Worm (Caenorhabditis elegans) whole organism, L1 larva: Measurements from ENCODE around the gene fbxl-1.

Source experiments
- C16A3.4 ChIP-seq: fragments of 150-350 bp; optimal IDR thresholded peaks from 2 replicates; lab custom pipeline; 2014; ENCODE audit warnings: missing biosample characterization, missing genetic modification characterization
- F16B12.6 ChIP-seq: fragments of 150-350 bp; optimal IDR thresholded peaks from 2 replicates; lab custom pipeline; 2014; ENCODE audit warnings: missing biosample characterization, missing genetic modification characterization
- Y116A8C.19 ChIP-seq: sonication (generic microtip); optimal IDR thresholded peaks from 2 replicates; lab custom pipeline; 2016; ENCODE audit warnings: missing compliant biosample characterization, missing genetic modification characterization, borderline replicate concordance
- aly-2 ChIP-seq: fragments of 150-350 bp; optimal IDR thresholded peaks from 2 replicates; lab custom pipeline; 2014; ENCODE audit warnings: missing biosample characterization, missing genetic modification characterization
- ceh-63 ChIP-seq: fragments of 200-800 bp; sonication (Bioruptor generic); optimal IDR thresholded peaks from 2 replicates; lab custom pipeline; 2018; ENCODE audit warnings: mild to moderate bottlenecking, missing genetic modification characterization, missing compliant biosample characterization
- ceh-8 ChIP-seq: fragments of 200-800 bp; sonication (Bioruptor generic); optimal IDR thresholded peaks from 2 replicates; lab custom pipeline; 2018; ENCODE audit warnings: mild to moderate bottlenecking, missing genetic modification characterization, moderate library complexity, missing compliant biosample characterization
- ceh-82 ChIP-seq, 3 experiments: fragments of 150-350 bp in 1 of 3; sonication (generic microtip) in 2 of 3; optimal IDR thresholded peaks; 2 replicates each; lab custom pipeline; 2014 to 2017; ENCODE audit warnings: missing biosample characterization in 3 of 3, missing genetic modification characterization in 3 of 3
- ceh-88 ChIP-seq: fragments of 200-800 bp; sonication (Bioruptor generic); IDR thresholded peaks from 2 replicates; pipeline ENCODE4 v1.3.6; 2022; ENCODE audit warnings: missing genetic modification characterization, missing compliant biosample characterization
- ces-1 ChIP-seq: fragments of 150-350 bp; optimal IDR thresholded peaks from 2 replicates; lab custom pipeline; 2014; ENCODE audit warnings: missing biosample characterization, missing genetic modification reagents, missing genetic modification characterization
- dpl-1 ChIP-seq, 3 experiments: fragments of 150-350 bp in 2 of 3; sonication (generic microtip) in 1 of 3; optimal IDR thresholded peaks; 2 replicates each; lab custom pipeline; 2014 to 2017; ENCODE audit warnings: missing biosample characterization in 3 of 3, missing genetic modification characterization in 3 of 3, missing genetic modification reagents in 3 of 3
- dsc-1 ChIP-seq: sonication (generic microtip); optimal IDR thresholded peaks from 2 replicates; lab custom pipeline; 2016; ENCODE audit warnings: mild to moderate bottlenecking, missing genetic modification characterization, missing compliant biosample characterization
- efl-3 ChIP-seq: fragments of 200-800 bp; sonication (Bioruptor generic); optimal IDR thresholded peaks from 2 replicates; lab custom pipeline; 2018; ENCODE audit warnings: mild to moderate bottlenecking, missing genetic modification characterization, missing compliant biosample characterization
- egl-13 ChIP-seq: sonication (generic microtip); optimal IDR thresholded peaks from 2 replicates; lab custom pipeline; 2016; ENCODE audit warnings: missing genotype, missing genetic modification reagents, missing genetic modification characterization, missing compliant biosample characterization
- egl-27 ChIP-seq, 2 experiments: fragments of 150-350 bp in 1 of 2; sonication (generic microtip); optimal IDR thresholded peaks; 3 replicates each; lab custom pipeline; 2017 to 2018; ENCODE audit warnings: missing biosample characterization in 2 of 2, missing genetic modification characterization in 2 of 2, missing genetic modification reagents in 2 of 2
- elt-2 ChIP-seq: sonication (generic microtip); optimal IDR thresholded peaks from 2 replicates; lab custom pipeline; 2016; ENCODE audit warnings: missing genetic modification characterization, mild to moderate bottlenecking, inconsistent platforms, missing compliant biosample characterization, missing genetic modification reagents
- elt-3 ChIP-seq, 6 experiments: fragments of 150-350 bp in 1 of 6; sonication (generic microtip); optimal IDR thresholded peaks; 2 replicates each; lab custom pipeline; 2017 to 2018; ENCODE audit warnings: missing biosample characterization in 6 of 6, missing genetic modification characterization in 6 of 6, inconsistent platforms in 1 of 6
- ets-5 ChIP-seq: fragments of 200-800 bp; sonication (Bioruptor generic); IDR thresholded peaks from 2 replicates; pipeline ENCODE4 v1.3.6; 2022; ENCODE audit warnings: missing genetic modification characterization, missing compliant biosample characterization
- fkh-4 ChIP-seq: sonication (generic microtip); optimal IDR thresholded peaks from 2 replicates; lab custom pipeline; 2016; ENCODE audit warnings: missing compliant biosample characterization, missing genetic modification characterization, borderline replicate concordance
- fkh-8 ChIP-seq: sonication (generic microtip); optimal IDR thresholded peaks from 2 replicates; lab custom pipeline; 2016; ENCODE audit warnings: mild to moderate bottlenecking, missing genetic modification characterization, missing compliant biosample characterization
- grh-1 ChIP-seq: fragments of 200-800 bp; sonication (Bioruptor generic); IDR thresholded peaks from 2 replicates; pipeline ENCODE4 v1.3.6; 2022; ENCODE audit warnings: missing genetic modification reagents, missing genetic modification characterization, missing compliant biosample characterization
- hlh-17 ChIP-seq: fragments of 200-800 bp; sonication (Bioruptor generic); optimal IDR thresholded peaks from 2 replicates; lab custom pipeline; 2018; ENCODE audit warnings: missing genetic modification characterization, mild to moderate bottlenecking, missing compliant biosample characterization, moderate library complexity, borderline replicate concordance
- hpl-2 ChIP-seq: fragments of 150-350 bp; optimal IDR thresholded peaks from 2 replicates; lab custom pipeline; 2014; ENCODE audit warnings: missing biosample characterization, missing genetic modification reagents, missing genetic modification characterization
- lin-13 ChIP-seq: fragments of 150-350 bp; optimal IDR thresholded peaks from 2 replicates; lab custom pipeline; 2014; ENCODE audit warnings: missing biosample characterization, missing genetic modification reagents, missing genetic modification characterization
- lin-14 ChIP-seq: fragments of 200-800 bp; sonication (Bioruptor generic); optimal IDR thresholded peaks from 2 replicates; lab custom pipeline; 2018; ENCODE audit warnings: mild to moderate bottlenecking, missing genetic modification characterization, moderate library complexity, missing compliant biosample characterization
- lir-3 ChIP-seq: sonication (generic microtip); optimal IDR thresholded peaks from 2 replicates; lab custom pipeline; 2016; ENCODE audit warnings: mild to moderate bottlenecking, missing genetic modification characterization, moderate library complexity, missing compliant biosample characterization; ENCODE audit not compliant: poor library complexity
- mdl-1 ChIP-seq, 2 experiments: fragments of 150-350 bp; optimal IDR thresholded peaks; 2 replicates each; lab custom pipeline; 2014 to 2017; ENCODE audit warnings: missing biosample characterization in 2 of 2, missing genetic modification characterization in 2 of 2, inconsistent platforms in 1 of 2
- mef-2 ChIP-seq: fragments of 150-350 bp; optimal IDR thresholded peaks from 2 replicates; lab custom pipeline; 2014; ENCODE audit warnings: missing biosample characterization, missing genetic modification characterization
- mep-1 ChIP-seq: fragments of 150-350 bp; optimal IDR thresholded peaks from 2 replicates; lab custom pipeline; 2014; ENCODE audit warnings: missing biosample characterization, missing genetic modification characterization
- nhr-12 ChIP-seq: sonication (generic microtip); optimal IDR thresholded peaks from 2 replicates; lab custom pipeline; 2017; ENCODE audit warnings: missing biosample characterization, missing genetic modification characterization
- nhr-20 ChIP-seq: sonication (generic microtip); optimal IDR thresholded peaks from 2 replicates; lab custom pipeline; 2016; ENCODE audit warnings: mild to moderate bottlenecking, missing genetic modification characterization, missing compliant biosample characterization
- nhr-237 ChIP-seq: fragments of 150-350 bp; optimal IDR thresholded peaks from 2 replicates; lab custom pipeline; 2014; ENCODE audit warnings: missing biosample characterization, missing genetic modification characterization
- nhr-28 ChIP-seq: fragments of 150-350 bp; optimal IDR thresholded peaks from 2 replicates; lab custom pipeline; 2014; ENCODE audit warnings: missing biosample characterization, missing genetic modification characterization
- nhr-47 ChIP-seq: sonication (generic microtip); optimal IDR thresholded peaks from 2 replicates; lab custom pipeline; 2016; ENCODE audit warnings: mild to moderate bottlenecking, missing genetic modification characterization, moderate library complexity, missing compliant biosample characterization
- nhr-85 ChIP-seq: sonication (generic microtip); peaks from one replicate; lab custom pipeline; 2016; ENCODE audit warnings: missing genetic modification characterization, inconsistent platforms, missing compliant biosample characterization
- pag-3 ChIP-seq: sonication (generic microtip); optimal IDR thresholded peaks from 2 replicates; lab custom pipeline; 2017; ENCODE audit warnings: missing genetic modification characterization, mild to moderate bottlenecking, missing compliant biosample characterization, antibody characterized with exemption, borderline replicate concordance; ENCODE audit not compliant: insufficient read depth
- pqm-1 ChIP-seq: sonication (generic microtip); optimal IDR thresholded peaks from 3 replicates; lab custom pipeline; 2017; ENCODE audit warnings: missing biosample characterization, missing genetic modification characterization
- rnt-1 ChIP-seq: sonication (generic microtip); optimal IDR thresholded peaks from 2 replicates; lab custom pipeline; 2016; ENCODE audit warnings: mild to moderate bottlenecking, missing genetic modification characterization, moderate library complexity, missing compliant biosample characterization
- snpc-4 ChIP-seq: fragments of 150-350 bp; optimal IDR thresholded peaks from 2 replicates; lab custom pipeline; 2014; ENCODE audit warnings: missing biosample characterization, missing genetic modification characterization
- sox-4 ChIP-seq: sonication (generic microtip); optimal IDR thresholded peaks from 2 replicates; lab custom pipeline; 2016; ENCODE audit warnings: missing genetic modification characterization, missing compliant biosample characterization
- sptf-1 ChIP-seq: fragments of 150-350 bp; optimal IDR thresholded peaks from 2 replicates; lab custom pipeline; 2014; ENCODE audit warnings: missing biosample characterization, missing genetic modification characterization
- sup-37 ChIP-seq: fragments of 200-800 bp; sonication (Bioruptor generic); optimal IDR thresholded peaks from 2 replicates; lab custom pipeline; 2018; ENCODE audit warnings: mild to moderate bottlenecking, missing genetic modification characterization, missing compliant biosample characterization
- swsn-7 ChIP-seq: sonication (generic microtip); optimal IDR thresholded peaks from 2 replicates; lab custom pipeline; 2016; ENCODE audit warnings: missing genetic modification characterization, missing compliant biosample characterization
- tlp-1 ChIP-seq: fragments of 150-350 bp; optimal IDR thresholded peaks from 2 replicates; lab custom pipeline; 2014; ENCODE audit warnings: missing biosample characterization, missing genetic modification characterization
- unc-130 ChIP-seq: fragments of 150-350 bp; optimal IDR thresholded peaks from 2 replicates; lab custom pipeline; 2017; ENCODE audit warnings: missing biosample characterization, missing genetic modification characterization, inconsistent platforms
- unc-62 ChIP-seq: fragments of 150-350 bp; optimal IDR thresholded peaks from 2 replicates; lab custom pipeline; 2014; ENCODE audit warnings: missing biosample characterization, missing genetic modification reagents, missing genetic modification characterization
- xbp-1 ChIP-seq: sonication (generic microtip); optimal IDR thresholded peaks from 2 replicates; lab custom pipeline; 2016; ENCODE audit warnings: missing genetic modification characterization, missing compliant biosample characterization
- zag-1 ChIP-seq: fragments of 150-350 bp; optimal IDR thresholded peaks from 2 replicates; lab custom pipeline; 2014; ENCODE audit warnings: missing biosample characterization, missing genetic modification characterization
- zip-4 ChIP-seq: fragments of 200-800 bp; sonication (Bioruptor generic); optimal IDR thresholded peaks from 2 replicates; lab custom pipeline; 2018; ENCODE audit warnings: mild to moderate bottlenecking, missing genetic modification characterization, moderate library complexity, missing compliant biosample characterization
- ztf-11 ChIP-seq, 2 experiments: sonication (generic microtip); optimal IDR thresholded peaks; 2 replicates each; lab custom pipeline; 2016 to 2017; ENCODE audit warnings: missing genetic modification characterization in 2 of 2, missing biosample characterization in 1 of 2, missing compliant biosample characterization in 1 of 2
- ztf-4 ChIP-seq: fragments of 150-350 bp; optimal IDR thresholded peaks from 2 replicates; lab custom pipeline; 2014; ENCODE audit warnings: missing biosample characterization, missing genetic modification characterization

fbxl-1 gene

DNA sequence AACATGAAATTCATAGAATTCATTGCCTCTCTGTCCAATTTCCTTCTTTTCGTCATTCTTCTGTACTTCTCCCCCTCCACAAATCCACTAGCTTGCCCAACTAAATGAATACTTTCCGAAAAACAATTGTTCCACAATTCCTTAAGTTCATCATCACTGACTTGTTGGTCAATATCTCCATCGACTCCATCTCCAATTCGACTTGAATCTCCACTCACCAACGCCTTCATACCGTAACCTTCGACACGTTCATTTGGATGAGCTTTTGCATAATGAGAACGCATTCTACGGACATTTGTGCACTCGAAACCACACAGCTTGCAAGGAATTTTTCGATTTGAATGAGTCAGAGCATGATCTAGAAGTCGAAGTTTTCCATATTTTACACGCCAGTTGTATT lies 13.3 kb downstream of the fbxl-1 start:
- TF ChIP-seq ceh-88 (GFP tag; lab: Robert Waterston, UW) (no peak), egl-27 (tag; optimal IDR thresholded peaks at IDR 0.05; lab: Kevin White, UChicago) (no peak), ceh-8 (GFP tag; lab: Kevin White, UChicago) (no peak), dsc-1 (tag; lab: Kevin White, UChicago) (no peak), hpl-2 (no peak), ets-5 (GFP tag; lab: Robert Waterston, UW) (no peak), ztf-4 (tag; lab: Kevin White, UChicago) (no peak), sup-37 (GFP tag; lab: Kevin White, UChicago) (no peak), rnt-1 (tag; lab: Kevin White, UChicago) (no peak)

DNA sequence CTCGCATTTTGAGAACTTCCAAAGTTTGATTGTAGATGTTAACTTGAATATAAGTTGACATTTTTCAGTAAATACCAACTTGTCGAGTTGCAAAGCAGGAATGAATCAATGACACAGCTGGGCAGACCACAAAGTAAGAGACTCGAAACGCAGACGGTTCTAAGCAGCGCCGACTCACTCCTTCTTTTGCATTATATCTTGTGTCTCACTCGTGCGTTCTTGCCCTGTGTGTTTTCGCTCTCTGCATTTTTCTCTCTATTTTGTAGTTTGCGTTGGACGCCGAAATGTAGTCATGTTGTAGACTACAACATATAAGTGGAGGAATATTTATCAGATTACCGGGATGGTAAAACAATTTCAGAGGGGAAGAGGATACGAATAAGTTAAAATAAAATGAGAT lies 15.2 kb downstream of the fbxl-1 start, which contains the start of gene C02F5.12:
Gene C02F5.12, minus strand, starts transcription at position 221 of the 400 bp plus-strand sequence.
- TF ChIP-seq sup-37 (GFP tag; lab: Kevin White, UChicago) (no peak), nhr-20 (tag; lab: Kevin White, UChicago) (peak; percentile 60), mdl-1 (tag; optimal IDR thresholded peaks at IDR 0.05; lab: Kevin White, UChicago) (no peak), nhr-47 (no peak), zip-4 (GFP tag; lab: Kevin White, UChicago) (no peak), zag-1 (tag; lab: Kevin White, UChicago) (no peak), ces-1 (GFP tag; lab: Kevin White, UChicago) (no peak), ztf-11 (tag; optimal IDR thresholded peaks at IDR 0.05; lab: Kevin White, UChicago) (no peak), ceh-82 (tag; optimal IDR thresholded peaks at IDR 0.05; lab: Kevin White, UChicago) (no peak), elt-2 (no peak), C16A3.4 (no peak), sptf-1 (tag; lab: Kevin White, UChicago) (no peak), nhr-28 (tag; lab: Kevin White, UChicago) (no peak), hlh-17 (no peak), ceh-63 (GFP tag; lab: Kevin White, UChicago) (no peak), F16B12.6 (tag; lab: Kevin White, UChicago) (no peak), mep-1 (tag; lab: Kevin White, UChicago) (peak; percentile 63), swsn-7 (tag; lab: Kevin White, UChicago) (no peak), fkh-8 (tag; lab: Kevin White, UChicago) (no peak), snpc-4 (no peak), elt-3 (tag; optimal IDR thresholded peaks at IDR 0.05; lab: Kevin White, UChicago) (no peak), pqm-1 (tag; lab: Kevin White, UChicago) (no peak), unc-130 (tag; lab: Kevin White, UChicago) (no peak), egl-13 (tag; lab: Kevin White, UChicago) (no peak), ceh-88 (GFP tag; lab: Robert Waterston, UW) (no peak), fkh-4 (tag; lab: Kevin White, UChicago) (no peak), ztf-4 (tag; lab: Kevin White, UChicago) (no peak), mef-2 (no peak), grh-1 (GFP tag; lab: Robert Waterston, UW) (no peak), Y116A8C.19 (tag; lab: Kevin White, UChicago) (no peak), lin-13 (no peak), nhr-12 (tag; lab: Kevin White, UChicago) (no peak), lir-3 (tag; lab: Kevin White, UChicago) (no peak), egl-27 (tag; optimal IDR thresholded peaks at IDR 0.05; lab: Kevin White, UChicago) (no peak), ceh-8 (GFP tag; lab: Kevin White, UChicago) (no peak), tlp-1 (tag; lab: Kevin White, UChicago) (no peak), lin-14 (peak; percentile 32), efl-3 (GFP tag; lab: Kevin White, UChicago) (no peak), pag-3 (tag; lab: Kevin White, UChicago) (no peak), nhr-85 (tag; lab: Kevin White, UChicago) (peak; percentile 46), sox-4 (tag; lab: Kevin White, UChicago) (no peak), unc-62 (GFP tag; lab: Kevin White, UChicago) (no peak), aly-2 (tag; lab: Kevin White, UChicago) (no peak), rnt-1 (tag; lab: Kevin White, UChicago) (peak; percentile 11), nhr-237 (no peak), dpl-1 (GFP tag; optimal IDR thresholded peaks at IDR 0.05; lab: Kevin White, UChicago) (no peak), xbp-1 (tag; lab: Kevin White, UChicago) (no peak)
